Worm (Caenorhabditis elegans) whole organism, L4 larva: ENCODE data around the gene nlp-3.

Experiments
- daf-12 ChIP-seq: fragments of 150-350 bp; optimal IDR thresholded peaks from 2 replicates; lab custom pipeline; 2014; ENCODE audit warnings: missing biosample characterization, missing genetic modification reagents, missing genetic modification characterization
- pha-4 ChIP-seq, 2 experiments: fragments of 150-350 bp in 1 of 2; fragments of 200-800 bp in 1 of 2; sonication (Bioruptor generic) in 1 of 2; IDR thresholded peaks in 1 of 2; optimal IDR thresholded peaks in 1 of 2; 2 replicates each; pipeline versions ENCODE4 v1.3.6 to Lab custom; 2014 to 2022; ENCODE audit warnings: missing genetic modification characterization in 2 of 2, missing genetic modification reagents in 2 of 2, missing biosample characterization in 1 of 2, missing compliant biosample characterization in 1 of 2
- snpc-4 ChIP-seq: fragments of 150-350 bp; optimal IDR thresholded peaks from 2 replicates; lab custom pipeline; 2014; ENCODE audit warnings: missing biosample characterization, missing genetic modification characterization
- unc-62 ChIP-seq, 3 experiments: fragments of 150-350 bp in 1 of 3; sonication (generic microtip); optimal IDR thresholded peaks in 2 of 3; peaks in 1 of 3; 1 replicate in 1 of 3; 2 replicates in 2 of 3; lab custom pipeline; 2014 to 2017; ENCODE audit warnings: missing biosample characterization in 3 of 3, missing genetic modification characterization in 3 of 3, missing genetic modification reagents in 3 of 3, missing genotype in 1 of 3

DNA sequence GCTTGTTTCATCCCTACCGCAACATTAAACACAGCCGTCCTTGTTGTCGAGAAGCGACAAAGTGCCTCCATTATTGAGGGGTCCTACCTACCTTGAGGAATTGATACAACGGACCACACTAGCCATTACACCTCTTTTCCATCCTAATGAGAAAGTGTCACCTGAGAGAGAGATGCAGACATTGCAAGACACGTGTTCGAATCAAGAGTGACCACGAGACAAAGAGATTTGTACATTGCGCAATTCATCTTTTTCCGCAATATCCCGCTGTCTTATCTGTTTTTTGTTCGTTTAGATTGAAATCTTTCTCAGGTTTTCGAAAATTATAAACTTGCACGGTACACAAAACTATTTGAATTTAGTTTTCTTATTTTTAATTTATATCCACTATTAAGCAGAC is 9.1 kb downstream of the nlp-3 start:
- no peak for TF ChIP-seq pha-4 (GFP tag; IDR thresholded peaks at IDR 0.05; lab: Robert Waterston, UW)
- TF ChIP-seq pha-4 (tag; optimal IDR thresholded peaks at IDR 0.05; lab: Kevin White, UChicago) = no peak
- no peak for TF ChIP-seq unc-62 (GFP tag; optimal IDR thresholded peaks at IDR 0.05 in 1 of 2; lab: Kevin White, UChicago)
- no peak for TF ChIP-seq unc-62 (tag; optimal IDR thresholded peaks at IDR 0.05; lab: Kevin White, UChicago)
- no peak for TF ChIP-seq daf-12 (tag; lab: Kevin White, UChicago)
- TF ChIP-seq snpc-4 (tag; lab: Kevin White, UChicago) = no peak
